Worm (Caenorhabditis elegans) whole organism, L2 larva: ENCODE results near the gene scd-2.

Experiments
- ama-1 ChIP-seq: fragments of 150-350 bp; optimal IDR thresholded peaks from 2 replicates; lab custom pipeline; 2018; ENCODE audit warnings: inconsistent platforms
- mab-5 ChIP-seq: fragments of 150-350 bp; optimal IDR thresholded peaks from 2 replicates; lab custom pipeline; 2014; ENCODE audit warnings: missing biosample characterization, missing genetic modification characterization
- mbf-1 ChIP-seq: sonication (generic microtip); optimal IDR thresholded peaks from 2 replicates; lab custom pipeline; 2017; ENCODE audit warnings: missing biosample characterization, missing genetic modification characterization
- nhr-11 ChIP-seq: fragments of 150-350 bp; optimal IDR thresholded peaks from 2 replicates; lab custom pipeline; 2014; ENCODE audit warnings: missing biosample characterization, missing genetic modification characterization
- nhr-237 ChIP-seq: fragments of 150-350 bp; optimal IDR thresholded peaks from 2 replicates; lab custom pipeline; 2014; ENCODE audit warnings: missing biosample characterization, missing genetic modification characterization
- nhr-25 ChIP-seq: fragments of 150-350 bp; sonication (generic microtip); optimal IDR thresholded peaks from 3 replicates; lab custom pipeline; 2014; ENCODE audit warnings: missing biosample characterization, missing genetic modification characterization
- nhr-77 ChIP-seq: fragments of 150-350 bp; optimal IDR thresholded peaks from 2 replicates; lab custom pipeline; 2014; ENCODE audit warnings: missing biosample characterization, missing genetic modification characterization
- skn-1 ChIP-seq: sonication (generic microtip); optimal IDR thresholded peaks from 2 replicates; lab custom pipeline; 2017; ENCODE audit warnings: missing biosample characterization, missing genetic modification characterization
- unc-39 ChIP-seq: fragments of 150-350 bp; optimal IDR thresholded peaks from 2 replicates; lab custom pipeline; 2014; ENCODE audit warnings: missing biosample characterization, missing genetic modification characterization
- zag-1 ChIP-seq: fragments of 150-350 bp; optimal IDR thresholded peaks from 2 replicates; lab custom pipeline; 2014; ENCODE audit warnings: missing biosample characterization, missing genetic modification characterization
- ztf-11 ChIP-seq: sonication (generic microtip); optimal IDR thresholded peaks from 2 replicates; lab custom pipeline; 2017; ENCODE audit warnings: missing biosample characterization, missing genetic modification characterization
- ztf-4 ChIP-seq: fragments of 150-350 bp; optimal IDR thresholded peaks from 2 replicates; lab custom pipeline; 2014; ENCODE audit warnings: missing biosample characterization, missing genetic modification characterization

DNA sequence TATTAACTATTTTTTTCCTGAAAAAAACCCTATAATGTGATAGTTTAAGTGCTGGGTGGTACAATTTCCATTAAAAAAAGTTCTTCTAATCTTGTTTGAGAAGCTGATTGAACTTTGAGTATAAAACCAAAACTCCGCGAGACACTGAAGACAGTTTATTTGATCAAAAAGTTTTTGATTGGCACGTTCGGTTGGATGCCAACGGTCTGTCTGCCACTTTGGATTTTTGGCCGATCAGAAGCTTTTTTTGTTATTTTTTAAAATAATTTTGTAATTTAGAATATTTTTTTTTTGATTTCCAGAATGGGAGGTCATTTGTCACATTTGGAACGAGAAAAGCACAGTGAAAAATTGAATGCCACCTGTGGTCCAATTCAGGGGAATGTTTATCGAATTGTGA is 36.5 kb downstream of the scd-2 start, which contains the start of gene cest-28:
- no peak for TF ChIP-seq ztf-11
- no peak for TF ChIP-seq nhr-11 (tag; lab: Kevin White, UChicago)
- no peak for TF ChIP-seq unc-39 (tag; lab: Kevin White, UChicago)
- no peak for TF ChIP-seq nhr-25 (tag; lab: Kevin White, UChicago)
- no peak for TF ChIP-seq mbf-1 (tag; lab: Kevin White, UChicago)
- TF ChIP-seq nhr-77, result no peak
- no peak for TF ChIP-seq mab-5 (tag; lab: Kevin White, UChicago)
- TF ChIP-seq nhr-237 (tag; lab: Kevin White, UChicago), result no peak
- TF ChIP-seq ama-1, result no peak
- TF ChIP-seq skn-1 (tag; lab: Kevin White, UChicago), result no peak
- no peak for TF ChIP-seq zag-1 (tag; lab: Kevin White, UChicago)
- TF ChIP-seq ztf-4 (tag; lab: Kevin White, UChicago), result no peak
